Worm (Caenorhabditis elegans) whole organism, young adult: ENCODE results near the gene Y44A6D.1.

ENCODE experiments used
- B0035.1 ChIP-seq: sonication (generic microtip); optimal IDR thresholded peaks from 2 replicates; lab custom pipeline; 2016; ENCODE audit warnings: missing genetic modification characterization, mild to moderate bottlenecking, missing compliant biosample characterization, missing genotype, missing genetic modification reagents
- Y79H2A.3 ChIP-seq: fragments of 200-800 bp; sonication (Bioruptor generic); conservative IDR thresholded peaks from 2 replicates; pipeline ENCODE4 v1.3.6; 2022; ENCODE audit warnings: missing genetic modification reagents, missing genetic modification characterization, missing compliant biosample characterization
- ama-1 ChIP-seq, 3 experiments: fragments of 150-350 bp in 1 of 3; sonication (generic microtip) in 2 of 3; optimal IDR thresholded peaks; 2 replicates each; lab custom pipeline; 2014 to 2018; ENCODE audit warnings: missing biosample characterization in 2 of 3, missing genetic modification characterization in 2 of 3, missing genetic modification reagents in 2 of 3
- attf-6 ChIP-seq: fragments of 200-800 bp; sonication (Bioruptor generic); IDR thresholded peaks from 2 replicates; pipeline ENCODE4 v1.3.6; 2022; ENCODE audit warnings: missing genetic modification reagents, missing genetic modification characterization, missing compliant biosample characterization
- ceh-27 ChIP-seq: fragments of 200-800 bp; sonication (Bioruptor generic); optimal IDR thresholded peaks from 2 replicates; lab custom pipeline; 2018; ENCODE audit warnings: mild to moderate bottlenecking, missing genetic modification characterization, moderate library complexity, missing compliant biosample characterization
- dpff-1 ChIP-seq: sonication (generic microtip); optimal IDR thresholded peaks from 2 replicates; lab custom pipeline; 2017; ENCODE audit warnings: mild to moderate bottlenecking, missing genetic modification characterization, missing compliant biosample characterization
- efl-1 ChIP-seq: fragments of 150-350 bp; optimal IDR thresholded peaks from 2 replicates; lab custom pipeline; 2014; ENCODE audit warnings: missing biosample characterization, missing genetic modification reagents, missing genetic modification characterization
- egrh-3 ChIP-seq: fragments of 200-800 bp; sonication (Bioruptor generic); IDR thresholded peaks from 2 replicates; pipeline ENCODE4 v1.3.6; 2022; ENCODE audit warnings: missing genetic modification reagents, missing genetic modification characterization, missing compliant biosample characterization
- lin-40 ChIP-seq: sonication (generic microtip); optimal IDR thresholded peaks from 2 replicates; lab custom pipeline; 2016; ENCODE audit warnings: missing genetic modification characterization, mild to moderate bottlenecking, missing compliant biosample characterization, missing genotype, missing genetic modification reagents
- pha-4 ChIP-seq: fragments of 150-350 bp; sonication (generic microtip); optimal IDR thresholded peaks from 2 replicates; lab custom pipeline; 2014; ENCODE audit warnings: missing biosample characterization, missing genetic modification reagents, missing genetic modification characterization
- repo-1 ChIP-seq: sonication (generic microtip); optimal IDR thresholded peaks from 2 replicates; lab custom pipeline; 2017; ENCODE audit warnings: mild to moderate bottlenecking, missing genetic modification characterization, missing compliant biosample characterization
- snpc-1.1 ChIP-seq: sonication (generic microtip); optimal IDR thresholded peaks from 2 replicates; lab custom pipeline; 2017; ENCODE audit warnings: missing genetic modification characterization, mild to moderate bottlenecking, missing compliant biosample characterization, antibody characterized with exemption, moderate library complexity, missing genotype, missing genetic modification reagents; ENCODE audit not compliant: insufficient read depth
- unc-130 ChIP-seq: sonication (generic microtip); optimal IDR thresholded peaks from 2 replicates; lab custom pipeline; 2016; ENCODE audit warnings: missing genetic modification reagents, missing genetic modification characterization, missing compliant biosample characterization
- xnd-1 ChIP-seq: sonication (generic microtip); optimal IDR thresholded peaks from 2 replicates; lab custom pipeline; 2016; ENCODE audit warnings: missing genotype, missing genetic modification reagents, missing genetic modification characterization, missing compliant biosample characterization

DNA sequence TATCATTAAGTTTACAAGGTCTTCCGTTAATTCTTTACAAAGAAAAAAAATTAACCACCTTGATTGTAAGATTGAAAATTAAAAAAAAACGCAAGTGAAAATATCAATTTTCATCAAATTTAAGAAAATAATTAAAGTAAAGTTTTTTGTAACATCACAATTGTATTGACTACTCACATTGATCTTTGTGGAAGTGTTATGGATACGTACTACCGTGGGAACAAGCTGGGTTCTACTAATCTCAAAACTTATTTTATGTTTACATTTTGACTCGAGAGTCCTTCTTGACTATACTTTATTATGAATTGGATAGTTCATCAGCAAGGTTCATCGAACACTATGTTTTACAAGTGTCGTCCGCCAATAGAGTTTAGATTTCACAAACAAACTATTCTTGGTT is 39.7 kb upstream of the Y44A6D.1 start, which contains the start of gene num-1:
- TF ChIP-seq attf-6 (GFP tag; lab: Robert Waterston, UW) (no peak), B0035.1 (tag; lab: Kevin White, UChicago) (no peak), lin-40 (no peak), unc-130 (no peak), dpff-1 (tag; lab: Kevin White, UChicago) (no peak), ama-1 (optimal IDR thresholded peaks at IDR 0.05; lab: Kevin White, UChicago) (no peak), ama-1 (GFP tag; optimal IDR thresholded peaks at IDR 0.05; lab: Kevin White, UChicago) (no peak), efl-1 (GFP tag; lab: Kevin White, UChicago) (no peak), egrh-3 (no peak), ceh-27 (GFP tag; lab: Kevin White, UChicago) (no peak), Y79H2A.3 (GFP tag; lab: Robert Waterston, UW) (no peak), repo-1 (tag; lab: Kevin White, UChicago) (no peak), snpc-1.1 (no peak), pha-4 (tag; lab: Kevin White, UChicago) (no peak), xnd-1 (tag; lab: Kevin White, UChicago) (no peak)
